Worm (Caenorhabditis elegans): ENCODE measurements around the gene lec-2.

- TF ChIP-seq nhr-237 (tag; optimal IDR thresholded peaks at IDR 0.05) (no peak), nhr-21 (tag; optimal IDR thresholded peaks at IDR 0.05) (no peak), elt-3 (tag; optimal IDR thresholded peaks at IDR 0.05) (no peak), nhr-77 (tag; optimal IDR thresholded peaks at IDR 0.05) (no peak), R02D3.7 (tag; optimal IDR thresholded peaks at IDR 0.05) (no peak), nhr-12 (tag; optimal IDR thresholded peaks at IDR 0.05) (no peak)
Measured at ce11 chrII:10014384-10014783, 1.6 kb downstream of the lec-2 start.

Measured in whole organism, L2 larva.